Worm (Caenorhabditis elegans): Measurements from ENCODE around the gene ttbk-7.

DNA sequence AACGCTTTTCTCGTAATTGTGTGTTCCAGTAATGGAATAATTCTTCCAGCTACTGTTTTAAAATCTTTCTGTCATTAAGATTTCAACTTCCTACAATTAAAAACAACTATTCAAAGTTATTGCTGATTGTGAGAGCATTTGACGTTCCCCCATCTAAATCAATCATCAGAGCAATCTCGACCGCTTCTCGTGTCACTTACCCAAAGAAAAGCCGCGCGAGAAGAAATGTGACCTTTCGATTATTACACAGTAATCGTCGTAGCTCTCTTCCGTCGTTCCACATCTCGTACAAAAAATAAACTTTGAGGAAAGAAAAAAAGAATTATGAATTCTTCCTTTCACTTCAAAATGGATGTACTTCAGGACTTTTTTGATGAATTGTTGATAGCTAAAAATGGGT, 11.8 kb upstream of the ttbk-7 start:
- no peak for TF ChIP-seq ama-1 (optimal IDR thresholded peaks at IDR 0.05)
- TF ChIP-seq sea-1 (GFP tag; conservative IDR thresholded peaks at IDR 0.05) = no peak
- no peak for TF ChIP-seq pes-1 (GFP tag; IDR thresholded peaks at IDR 0.05)
- no peak for TF ChIP-seq ets-7 (tag; optimal IDR thresholded peaks at IDR 0.05)
- TF ChIP-seq flt-1 (GFP tag; IDR thresholded peaks at IDR 0.05) = no peak
- no peak for TF ChIP-seq hnd-1 (tag; optimal IDR thresholded peaks at IDR 0.05)
- TF ChIP-seq tbx-11 (GFP tag; IDR thresholded peaks at IDR 0.05) = no peak
- no peak for TF ChIP-seq ceh-13 (GFP tag; optimal IDR thresholded peaks at IDR 0.05)
- no peak for TF ChIP-seq tra-4 (tag; optimal IDR thresholded peaks at IDR 0.05)
- TF ChIP-seq aly-1 (tag; optimal IDR thresholded peaks at IDR 0.05) = no peak
- no peak for TF ChIP-seq hmg-4 (GFP tag; optimal IDR thresholded peaks at IDR 0.05)
- TF ChIP-seq ceh-36 (tag; optimal IDR thresholded peaks at IDR 0.05) = no peak
- TF ChIP-seq B0310.2 (tag; optimal IDR thresholded peaks at IDR 0.05) = no peak
- TF ChIP-seq scrt-1 (GFP tag; IDR thresholded peaks at IDR 0.05) = no peak
